Worm (Caenorhabditis elegans) whole organism, L4 larva: ENCODE measurements around the gene ttbk-8.2.

Experiments used
- fkh-10 ChIP-seq: fragments of 150-350 bp; optimal IDR thresholded peaks from 2 replicates; lab custom pipeline; 2014; ENCODE audit warnings: missing biosample characterization, missing genetic modification reagents, missing genetic modification characterization
- jun-1 ChIP-seq: fragments of 150-350 bp; optimal IDR thresholded peaks from 2 replicates; lab custom pipeline; 2014; ENCODE audit warnings: missing biosample characterization, missing genetic modification reagents, missing genetic modification characterization
- nhr-237 ChIP-seq: sonication (generic microtip); optimal IDR thresholded peaks from 2 replicates; lab custom pipeline; 2017; ENCODE audit warnings: missing biosample characterization, missing genetic modification characterization
- nhr-76 ChIP-seq: fragments of 150-350 bp; optimal IDR thresholded peaks from 2 replicates; lab custom pipeline; 2014; ENCODE audit warnings: missing biosample characterization, missing genetic modification characterization
- pha-4 ChIP-seq, 2 experiments: fragments of 150-350 bp in 1 of 2; fragments of 200-800 bp in 1 of 2; sonication (Bioruptor generic) in 1 of 2; IDR thresholded peaks in 1 of 2; optimal IDR thresholded peaks in 1 of 2; 2 replicates each; pipeline versions ENCODE4 v1.3.6 to Lab custom; 2014 to 2022; ENCODE audit warnings: missing genetic modification characterization in 2 of 2, missing genetic modification reagents in 2 of 2, missing biosample characterization in 1 of 2, missing compliant biosample characterization in 1 of 2
- php-3 ChIP-seq: fragments of 200-800 bp; sonication (Bioruptor generic); IDR thresholded peaks from 2 replicates; pipeline ENCODE4 v1.3.6; 2022; ENCODE audit warnings: missing genetic modification reagents, missing genetic modification characterization, missing compliant biosample characterization
- set-16 ChIP-seq: fragments of 200-800 bp; sonication (Bioruptor generic); IDR thresholded peaks from 2 replicates; pipeline ENCODE4 v1.3.6; 2022; ENCODE audit warnings: missing genetic modification reagents, missing genetic modification characterization, missing compliant biosample characterization
- spr-3 ChIP-seq: fragments of 200-800 bp; sonication (Bioruptor generic); optimal IDR thresholded peaks from 2 replicates; lab custom pipeline; 2018; ENCODE audit warnings: mild to moderate bottlenecking, missing genetic modification characterization, missing compliant biosample characterization
- unc-130 ChIP-seq: sonication (generic microtip); optimal IDR thresholded peaks from 2 replicates; lab custom pipeline; 2016; ENCODE audit warnings: missing genetic modification reagents, missing genetic modification characterization, missing compliant biosample characterization

- TF ChIP-seq nhr-76 (no peak), jun-1 (no peak), nhr-237 (tag; lab: Kevin White, UChicago) (no peak), set-16 (GFP tag; lab: Robert Waterston, UW) (no peak), fkh-10 (GFP tag; lab: Kevin White, UChicago) (no peak), pha-4 (GFP tag; IDR thresholded peaks at IDR 0.05; lab: Robert Waterston, UW) (no peak), pha-4 (tag; optimal IDR thresholded peaks at IDR 0.05; lab: Kevin White, UChicago) (no peak), spr-3 (no peak), php-3 (no peak), unc-130 (no peak)
Observed at ce11 chrIV:5627056-5627455, 4.7 kb upstream of the ttbk-8.2 start, which contains the start of gene srsx-14.
